Fruit fly (Drosophila melanogaster) whole organism, embryonic: ENCODE measurements around the gene CG5776.

ENCODE experiments used
- Aef1 ChIP-seq: fragments of 200-800 bp; sonication (Bioruptor generic); IDR thresholded peaks from 3 replicates; pipeline ENCODE4 v1.3.6; 2022; ENCODE audit warnings: missing biosample characterization, missing genetic modification characterization
- Blimp-1 ChIP-seq: fragments of 200-800 bp; sonication (Bioruptor generic); optimal IDR thresholded peaks from 3 replicates; lab custom pipeline; 2018; ENCODE audit warnings: missing biosample characterization, missing genetic modification characterization, mild to moderate bottlenecking, moderate library complexity, missing genetic modification reagents
- CG10959 ChIP-seq: fragments of 200-800 bp; sonication (Bioruptor generic); IDR thresholded peaks from 2 replicates; pipeline ENCODE4 v1.3.6; 2022; ENCODE audit warnings: missing biosample characterization, missing genetic modification characterization
- CG12104 ChIP-seq: fragments of 200-800 bp; sonication (Bioruptor generic); optimal IDR thresholded peaks from 3 replicates; lab custom pipeline; 2016; ENCODE audit warnings: missing biosample characterization, missing genetic modification characterization
- CG15479 ChIP-seq: fragments of 200-800 bp; sonication (Bioruptor generic); optimal IDR thresholded peaks from 3 replicates; lab custom pipeline; 2019; ENCODE audit warnings: missing biosample characterization, mild to moderate bottlenecking, missing genetic modification characterization, moderate library complexity
- CG15514 ChIP-seq: fragments of 200-800 bp; sonication (Bioruptor generic); optimal IDR thresholded peaks from 3 replicates; lab custom pipeline; 2017; ENCODE audit warnings: missing biosample characterization, missing genetic modification characterization, mild to moderate bottlenecking, moderate library complexity, missing genetic modification reagents
- CG1602 ChIP-seq: fragments of 200-800 bp; sonication (Bioruptor generic); optimal IDR thresholded peaks from 3 replicates; lab custom pipeline; 2016; ENCODE audit warnings: missing biosample characterization, missing genetic modification characterization
- CG16813 ChIP-seq: fragments of 200-800 bp; sonication (Bioruptor generic); IDR thresholded peaks from 3 replicates; pipeline ENCODE4 v1.3.6; 2022; ENCODE audit warnings: missing biosample characterization, missing genetic modification characterization; ENCODE audit not compliant: partially characterized antibody
- CG17829 ChIP-seq: fragments of 200-800 bp; optimal IDR thresholded peaks from 2 replicates; lab custom pipeline; 2019; ENCODE audit warnings: missing biosample characterization, mild to moderate bottlenecking, missing genetic modification characterization, moderate library complexity
- CG18011 ChIP-seq: fragments of 200-800 bp; sonication (Bioruptor generic); optimal IDR thresholded peaks from 2 replicates; lab custom pipeline; 2017; ENCODE audit warnings: missing biosample characterization, missing genetic modification characterization, mild to moderate bottlenecking, moderate library complexity, missing genotype
- CG1832 ChIP-seq: fragments of 200-800 bp; sonication (Bioruptor generic); optimal IDR thresholded peaks from 2 replicates; lab custom pipeline; 2017; ENCODE audit warnings: missing biosample characterization, mild to moderate bottlenecking, missing genetic modification characterization, inconsistent platforms
- CG2116 ChIP-seq: fragments of 200-800 bp; sonication (Bioruptor generic); optimal IDR thresholded peaks from 3 replicates; lab custom pipeline; 2018; ENCODE audit warnings: missing biosample characterization, mild to moderate bottlenecking, missing genetic modification characterization
- CG31365 ChIP-seq: fragments of 200-800 bp; sonication (Bioruptor generic); optimal IDR thresholded peaks from 2 replicates; lab custom pipeline; 2018; ENCODE audit warnings: missing biosample characterization, mild to moderate bottlenecking, missing genetic modification characterization
- CG4282 ChIP-seq: fragments of 200-800 bp; sonication (Bioruptor generic); optimal IDR thresholded peaks from 2 replicates; lab custom pipeline; 2016; ENCODE audit warnings: missing biosample characterization, missing genetic modification characterization
- CG4707 ChIP-seq: fragments of 200-800 bp; sonication (Bioruptor generic); optimal IDR thresholded peaks from 2 replicates; lab custom pipeline; 2018; ENCODE audit warnings: missing biosample characterization, mild to moderate bottlenecking, missing genetic modification characterization, moderate library complexity
- CG7372 ChIP-seq: fragments of 200-800 bp; sonication (Bioruptor generic); IDR thresholded peaks from 2 replicates; pipeline ENCODE4 v1.3.6; 2022; ENCODE audit warnings: missing biosample characterization, missing genetic modification characterization
- CG9876 ChIP-seq: fragments of 200-800 bp; sonication (Bioruptor generic); optimal IDR thresholded peaks from 2 replicates; lab custom pipeline; 2016; ENCODE audit warnings: missing biosample characterization, missing genetic modification characterization
- Deaf1 ChIP-seq: fragments of 200-800 bp; optimal IDR thresholded peaks from 3 replicates; lab custom pipeline; 2019; ENCODE audit warnings: missing biosample characterization, mild to moderate bottlenecking, missing genetic modification characterization, moderate library complexity
- Dll ChIP-seq: fragments of 200-800 bp; sonication (Bioruptor generic); IDR thresholded peaks from 4 replicates; pipeline ENCODE4 v1.3.6; 2022; ENCODE audit warnings: missing biosample characterization, missing genetic modification characterization; ENCODE audit not compliant: partially characterized antibody
- Eip74EF ChIP-seq, 2 experiments: fragments of 200-800 bp in 1 of 2; fragments of >200 bp in 1 of 2; sonication (Bioruptor generic) in 1 of 2; optimal IDR thresholded peaks; 2 replicates each; lab custom pipeline; 2017 to 2019; ENCODE audit warnings: missing biosample characterization in 2 of 2, missing genetic modification characterization in 2 of 2, mild to moderate bottlenecking in 1 of 2, moderate library complexity in 1 of 2
- Fer1 ChIP-seq: fragments of 200-800 bp; sonication (Bioruptor generic); optimal IDR thresholded peaks from 2 replicates; lab custom pipeline; 2017; ENCODE audit warnings: missing biosample characterization, mild to moderate bottlenecking, missing genetic modification characterization
- HLHmδ ChIP-seq: fragments of 200-800 bp; sonication (Bioruptor generic); optimal IDR thresholded peaks from 2 replicates; lab custom pipeline; 2018; ENCODE audit warnings: missing biosample characterization, mild to moderate bottlenecking, missing genetic modification characterization, moderate library complexity
- NFAT ChIP-seq: fragments of 200-800 bp; sonication (Bioruptor generic); IDR thresholded peaks from 2 replicates; pipeline ENCODE4 v1.3.6; 2022; ENCODE audit warnings: missing biosample characterization, missing genetic modification characterization
- Nf-YB ChIP-seq: fragments of 200-800 bp; sonication (Bioruptor generic); optimal IDR thresholded peaks from 3 replicates; lab custom pipeline; 2019; ENCODE audit warnings: missing biosample characterization, mild to moderate bottlenecking, missing genetic modification characterization, moderate library complexity
- Sin3A ChIP-seq: fragments of >200 bp; optimal IDR thresholded peaks from 2 replicates; lab custom pipeline; 2018
- Sox100B ChIP-seq: fragments of 200-800 bp; sonication (Bioruptor generic); optimal IDR thresholded peaks from 3 replicates; lab custom pipeline; 2018; ENCODE audit warnings: missing biosample characterization, mild to moderate bottlenecking, missing genetic modification characterization
- Sry-β ChIP-seq: fragments of 200-800 bp; sonication (Bioruptor generic); optimal IDR thresholded peaks from 2 replicates; lab custom pipeline; 2018; ENCODE audit warnings: missing biosample characterization, mild to moderate bottlenecking, missing genetic modification characterization, moderate library complexity
- abd-A ChIP-seq: fragments of 200-800 bp; sonication (Bioruptor generic); optimal IDR thresholded peaks from 3 replicates; lab custom pipeline; 2019; ENCODE audit warnings: missing biosample characterization, mild to moderate bottlenecking, missing genetic modification characterization, moderate library complexity
- ato ChIP-seq: fragments of 200-800 bp; sonication (Bioruptor generic); IDR thresholded peaks from 2 replicates; pipeline ENCODE4 v1.3.6; 2022; ENCODE audit warnings: missing biosample characterization, missing genetic modification characterization; ENCODE audit not compliant: partially characterized antibody
- bigmax ChIP-seq: fragments of 200-800 bp; sonication (Bioruptor generic); optimal IDR thresholded peaks from 2 replicates; lab custom pipeline; 2018; ENCODE audit warnings: missing biosample characterization, mild to moderate bottlenecking, missing genetic modification characterization
- bsh ChIP-seq, 2 experiments: fragments of 200-800 bp; sonication (Bioruptor generic); optimal IDR thresholded peaks; 2 replicates each; lab custom pipeline; 2017 to 2018; ENCODE audit warnings: mild to moderate bottlenecking in 2 of 2, missing biosample characterization in 2 of 2, missing genetic modification characterization in 2 of 2, moderate library complexity in 1 of 2
- crol ChIP-seq: fragments of 200-800 bp; sonication (Bioruptor generic); IDR thresholded peaks from 2 replicates; pipeline ENCODE4 v1.3.6; 2022; ENCODE audit warnings: missing biosample characterization, missing genetic modification characterization
- esg ChIP-seq: fragments of 200-800 bp; sonication (Bioruptor generic); conservative IDR thresholded peaks from 2 replicates; pipeline ENCODE4 v1.3.6; 2022; ENCODE audit warnings: missing biosample characterization, missing genetic modification characterization
- kni ChIP-seq: fragments of 200-800 bp; sonication (Bioruptor generic); optimal IDR thresholded peaks from 3 replicates; lab custom pipeline; 2017; ENCODE audit warnings: mild to moderate bottlenecking, missing biosample characterization, missing genetic modification reagents, missing genetic modification characterization
- lmd ChIP-seq: fragments of 200-800 bp; sonication (Bioruptor generic); IDR thresholded peaks from 2 replicates; pipeline ENCODE4 v1.3.6; 2022; ENCODE audit warnings: missing biosample characterization, missing genetic modification characterization
- lov ChIP-seq, 2 experiments: fragments of 200-800 bp in 1 of 2; fragments of >200 bp in 1 of 2; sonication (Bioruptor generic) in 1 of 2; IDR thresholded peaks in 1 of 2; optimal IDR thresholded peaks in 1 of 2; 2 replicates in 1 of 2; 3 replicates in 1 of 2; pipeline versions ENCODE4 v1.3.6 to Lab custom; 2017 to 2022; ENCODE audit warnings: missing biosample characterization in 1 of 2, missing genetic modification characterization in 1 of 2
- oc ChIP-seq: fragments of 200-800 bp; sonication (Bioruptor generic); optimal IDR thresholded peaks from 2 replicates; lab custom pipeline; 2018; ENCODE audit warnings: missing biosample characterization, mild to moderate bottlenecking, missing genetic modification characterization, moderate library complexity
- onecut ChIP-seq: fragments of 200-800 bp; sonication (Bioruptor generic); IDR thresholded peaks from 2 replicates; pipeline ENCODE4 v1.3.6; 2022; ENCODE audit warnings: missing biosample characterization, missing genetic modification characterization
- org-1 ChIP-seq: fragments of 200-800 bp; sonication (Bioruptor generic); optimal IDR thresholded peaks from 2 replicates; lab custom pipeline; 2017; ENCODE audit warnings: missing biosample characterization, missing genetic modification characterization
- pb ChIP-seq: fragments of 200-800 bp; sonication (Bioruptor generic); optimal IDR thresholded peaks from 3 replicates; lab custom pipeline; 2016; ENCODE audit warnings: missing biosample characterization, missing genetic modification characterization
- sens-2 ChIP-seq: fragments of 200-800 bp; sonication (Bioruptor generic); IDR thresholded peaks from 2 replicates; pipeline ENCODE4 v1.3.6; 2022; ENCODE audit warnings: missing biosample characterization, missing genetic modification characterization
- tgo ChIP-seq: fragments of 200-800 bp; sonication (Bioruptor generic); IDR thresholded peaks from 3 replicates; pipeline ENCODE4 v1.3.6; 2022; ENCODE audit warnings: missing biosample characterization, missing genetic modification characterization
- twi ChIP-seq: fragments of 200-800 bp; optimal IDR thresholded peaks from 2 replicates; lab custom pipeline; 2019; ENCODE audit warnings: missing biosample characterization, mild to moderate bottlenecking, missing genetic modification characterization, moderate library complexity
- zen ChIP-seq: fragments of 200-800 bp; sonication (Bioruptor generic); optimal IDR thresholded peaks from 3 replicates; lab custom pipeline; 2018; ENCODE audit warnings: missing biosample characterization, mild to moderate bottlenecking, missing genetic modification characterization, moderate library complexity
- zen2 ChIP-seq: fragments of 200-800 bp; sonication (Bioruptor generic); IDR thresholded peaks from 3 replicates; pipeline ENCODE4 v1.3.6; 2022; ENCODE audit warnings: missing biosample characterization, missing genetic modification characterization; ENCODE audit not compliant: partially characterized antibody

The CG5776 gene

DNA sequence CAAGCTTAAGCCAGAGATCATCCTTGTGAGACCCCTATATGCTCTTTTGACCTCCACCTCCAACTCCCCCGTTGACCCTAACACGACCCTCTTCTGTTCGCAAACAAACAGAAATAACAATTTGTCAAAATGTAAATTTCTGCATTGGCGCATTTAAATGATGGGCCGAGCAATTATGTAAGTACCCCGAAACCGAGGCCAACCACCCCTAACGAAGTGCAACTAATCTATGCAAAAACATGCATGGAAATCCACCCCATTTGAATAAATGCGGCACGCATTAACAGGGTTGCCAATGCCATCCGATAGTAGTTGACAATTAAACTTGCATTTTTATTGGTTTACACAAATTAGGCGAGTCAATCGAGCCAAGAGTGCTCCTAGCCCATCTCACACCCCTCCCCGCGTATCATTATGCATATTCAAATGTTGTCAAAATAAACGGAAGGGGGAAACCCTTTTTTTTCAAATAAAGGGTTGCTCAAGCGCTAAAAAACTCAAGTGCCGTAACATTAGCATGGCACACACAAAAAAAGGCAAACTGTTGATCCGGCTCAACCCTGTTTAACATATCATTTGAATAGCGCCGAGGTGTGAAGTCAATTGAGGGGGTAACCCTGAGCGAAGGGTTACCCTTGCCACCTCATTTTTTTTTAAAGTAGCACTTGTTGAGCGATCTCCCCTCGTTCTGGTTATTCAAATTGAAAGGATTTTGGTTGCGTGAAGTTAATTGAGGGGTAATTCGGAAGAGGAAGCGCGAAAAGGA lies 22.5 kb downstream of the CG5776 start (continued):
- TF ChIP-seq CG10959 (GFP tag; lab: Robert Waterston, UW) (no peak), CG31365 (no peak), pb (GFP tag; lab: Kevin White, UChicago) (no peak), Nf-YB (GFP tag; lab: Kevin White, UChicago) (peak; percentile 64), Eip74EF (GFP tag; optimal IDR thresholded peaks at IDR 0.05; lab: Kevin White, UChicago) (no peak), Sin3A (lab: Kevin White, UChicago) (no peak), esg (GFP tag; lab: Robert Waterston, UW) (no peak), CG7372 (GFP tag; lab: Robert Waterston, UW) (no peak), CG18011 (GFP tag; lab: Kevin White, UChicago) (no peak), CG4282 (GFP tag; lab: Kevin White, UChicago) (no peak), abd-A (tag; lab: Kevin White, UChicago) (peak; percentile 33), tgo (GFP tag; lab: Robert Waterston, UW) (no peak), Sox100B (GFP tag; lab: Kevin White, UChicago) (no peak), org-1 (no peak), onecut (GFP tag; lab: Robert Waterston, UW) (no peak), Deaf1 (tag; lab: Kevin White, UChicago) (no peak), kni (GFP tag; lab: Kevin White, UChicago) (peak; percentile 45), CG1602 (GFP tag; lab: Kevin White, UChicago) (no peak), oc (tag; lab: Kevin White, UChicago) (peak; percentile 21), bsh (GFP tag; optimal IDR thresholded peaks at IDR 0.05; lab: Kevin White, UChicago) (peak in 1 of 2 experiments; percentile 6), CG9876 (no peak), Aef1 (GFP tag; lab: Robert Waterston, UW) (no peak)
- TF ChIP-seq, all 482 proteins: peak for 23

DNA sequence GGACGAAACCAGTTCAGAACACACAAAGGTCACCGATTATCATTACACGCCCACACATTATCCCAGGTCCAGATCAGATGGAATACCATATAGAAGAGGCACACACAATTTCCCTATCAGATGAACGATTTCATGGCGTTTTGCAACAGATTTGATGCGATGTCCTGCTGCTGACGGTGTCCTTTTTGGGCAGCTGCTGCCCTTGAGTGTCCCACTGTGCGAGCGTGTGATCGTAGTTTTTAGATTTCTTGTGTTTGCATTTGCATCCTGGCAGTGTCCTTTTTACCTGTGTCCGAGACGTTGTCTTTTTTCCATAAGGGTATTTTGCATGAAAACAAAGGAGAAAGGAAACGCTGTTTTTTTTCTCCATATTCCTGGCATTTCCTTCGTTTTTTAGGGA lies 24.9 kb downstream of the CG5776 start:
- peak; percentile 57 for TF ChIP-seq twi (tag; lab: Kevin White, UChicago)
- TF ChIP-seq CG4707 (GFP tag; lab: Kevin White, UChicago): peak; percentile 21
- peak; percentile 67 for TF ChIP-seq zen
- TF ChIP-seq Fer1: no peak
- TF ChIP-seq CG15479 (GFP tag; lab: Kevin White, UChicago): peak; percentile 59
- TF ChIP-seq CG12104 (GFP tag; lab: Kevin White, UChicago): no peak

DNA sequence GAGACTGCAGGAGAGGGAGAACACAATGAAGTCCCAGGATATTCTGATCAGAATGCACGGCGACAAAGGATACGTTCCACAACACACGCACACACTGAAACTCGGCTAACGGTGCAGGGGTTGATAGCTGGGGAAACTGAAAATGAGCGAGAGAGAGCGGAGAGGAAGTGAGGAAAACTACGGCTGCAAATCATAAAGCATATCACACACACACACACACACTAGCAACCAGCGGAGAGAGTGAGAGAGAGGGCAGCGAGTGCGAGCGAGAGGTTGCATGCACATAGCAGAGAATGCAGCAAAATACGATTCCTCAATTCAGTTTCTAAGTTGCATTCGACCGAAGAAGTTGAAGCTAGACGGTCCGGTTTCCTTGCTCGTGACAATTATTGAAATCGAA lies 26.0 kb downstream of the CG5776 start:
- TF ChIP-seq lov (optimal IDR thresholded peaks at IDR 0.05; lab: Kevin White, UChicago) (no peak), lov (GFP tag; IDR thresholded peaks at IDR 0.05; lab: Robert Waterston, UW) (0 out of 3 replicates have a peak, but pooled peaks have one; percentile 35), bigmax (GFP tag; lab: Kevin White, UChicago) (no peak), Blimp-1 (GFP tag; lab: Kevin White, UChicago) (no peak), CG2116 (GFP tag; lab: Kevin White, UChicago) (no peak), CG15514 (GFP tag; lab: Kevin White, UChicago) (no peak), CG16813 (GFP tag; lab: Robert Waterston, UW) (0 out of 3 replicates have a peak, but pooled peaks have one; percentile 36), sens-2 (no peak), lmd (GFP tag; lab: Robert Waterston, UW) (no peak), Sry-β (no peak), Dll (GFP tag; lab: Robert Waterston, UW) (0 out of 4 replicates have a peak, but pooled peaks have one; percentile 21), ato (GFP tag; lab: Robert Waterston, UW) (no peak), crol (GFP tag; lab: Robert Waterston, UW) (peak; percentile 82), CG15479 (GFP tag; lab: Kevin White, UChicago) (no peak), NFAT (GFP tag; lab: Robert Waterston, UW) (no peak), HLHmδ (GFP tag; lab: Kevin White, UChicago) (peak; percentile 17), CG1832 (GFP tag; lab: Kevin White, UChicago) (peak; percentile 88), CG17829 (tag; lab: Kevin White, UChicago) (peak; percentile 3), zen2 (GFP tag; lab: Robert Waterston, UW) (peak; percentile 7; the same call in 1 of the 3 replicates)
